Worm (Caenorhabditis elegans) whole organism, mixed stage, embryonic: ENCODE results near the gene nhr-197.

Experiments
- M03D4.4 ChIP-seq: sonication (generic microtip); optimal IDR thresholded peaks from 2 replicates; lab custom pipeline; 2017; ENCODE audit warnings: mild to moderate bottlenecking, missing genetic modification characterization, missing compliant biosample characterization
- bed-3 ChIP-seq: fragments of 200-800 bp; sonication (Bioruptor generic); optimal IDR thresholded peaks from 3 replicates; lab custom pipeline; 2018; ENCODE audit warnings: mild to moderate bottlenecking, missing genetic modification characterization, moderate library complexity, missing compliant biosample characterization
- blmp-1 ChIP-seq: fragments of 150-350 bp; optimal IDR thresholded peaks from 2 replicates; lab custom pipeline; 2014; ENCODE audit warnings: missing biosample characterization, missing genetic modification characterization
- ceh-39 ChIP-seq: fragments of 150-350 bp; optimal IDR thresholded peaks from 2 replicates; lab custom pipeline; 2014; ENCODE audit warnings: missing biosample characterization, missing genetic modification characterization
- ceh-43 ChIP-seq: fragments of 200-800 bp; sonication (Bioruptor generic); optimal IDR thresholded peaks from 2 replicates; lab custom pipeline; 2018; ENCODE audit warnings: mild to moderate bottlenecking, missing genetic modification characterization, moderate library complexity, missing compliant biosample characterization
- ceh-83 ChIP-seq: fragments of 200-800 bp; sonication (Bioruptor generic); optimal IDR thresholded peaks from 2 replicates; lab custom pipeline; 2018; ENCODE audit warnings: mild to moderate bottlenecking, missing genetic modification characterization, missing compliant biosample characterization
- cnd-1 ChIP-seq: fragments of 200-800 bp; sonication (Bioruptor generic); optimal IDR thresholded peaks from 2 replicates; lab custom pipeline; 2018; ENCODE audit warnings: mild to moderate bottlenecking, missing genetic modification characterization, missing compliant biosample characterization
- drap-1 ChIP-seq: fragments of 200-800 bp; sonication (Bioruptor generic); optimal IDR thresholded peaks from 3 replicates; lab custom pipeline; 2018; ENCODE audit warnings: mild to moderate bottlenecking, missing genetic modification characterization, missing compliant biosample characterization
- elt-1 ChIP-seq: sonication (generic microtip); optimal IDR thresholded peaks from 2 replicates; lab custom pipeline; 2017; ENCODE audit warnings: missing genetic modification characterization, mild to moderate bottlenecking, missing compliant biosample characterization, antibody characterized with exemption, moderate library complexity, borderline replicate concordance; ENCODE audit not compliant: insufficient read depth
- elt-3 ChIP-seq: fragments of 150-350 bp; optimal IDR thresholded peaks from 2 replicates; lab custom pipeline; 2014; ENCODE audit warnings: missing biosample characterization, missing genetic modification characterization
- flh-1 ChIP-seq: fragments of 200-800 bp; sonication (Bioruptor generic); optimal IDR thresholded peaks from 2 replicates; lab custom pipeline; 2018; ENCODE audit warnings: mild to moderate bottlenecking, missing genetic modification characterization, moderate library complexity, missing compliant biosample characterization
- lin-13 ChIP-seq: fragments of 150-350 bp; optimal IDR thresholded peaks from 2 replicates; lab custom pipeline; 2014; ENCODE audit warnings: missing biosample characterization, missing genetic modification characterization
- lin-32 ChIP-seq: fragments of 200-800 bp; sonication (Bioruptor generic); optimal IDR thresholded peaks from 2 replicates; lab custom pipeline; 2018; ENCODE audit warnings: mild to moderate bottlenecking, missing genetic modification characterization, missing compliant biosample characterization
- lsy-2 ChIP-seq: fragments of 150-350 bp; optimal IDR thresholded peaks from 2 replicates; lab custom pipeline; 2014; ENCODE audit warnings: missing biosample characterization, missing genetic modification characterization
- mab-5 ChIP-seq: fragments of 150-350 bp; optimal IDR thresholded peaks from 2 replicates; lab custom pipeline; 2014; ENCODE audit warnings: missing biosample characterization, missing genetic modification characterization
- mep-1 ChIP-seq: fragments of 150-350 bp; optimal IDR thresholded peaks from 2 replicates; lab custom pipeline; 2017; ENCODE audit warnings: missing biosample characterization, missing genetic modification reagents, missing genetic modification characterization, inconsistent platforms
- mls-2 ChIP-seq: sonication (generic microtip); optimal IDR thresholded peaks from 2 replicates; lab custom pipeline; 2016; ENCODE audit warnings: mild to moderate bottlenecking, missing genetic modification characterization, moderate library complexity, missing compliant biosample characterization
- nhr-12 ChIP-seq: fragments of 150-350 bp; optimal IDR thresholded peaks from 2 replicates; lab custom pipeline; 2014; ENCODE audit warnings: missing biosample characterization, missing genetic modification characterization
- nhr-2 ChIP-seq: fragments of 150-350 bp; optimal IDR thresholded peaks from 2 replicates; lab custom pipeline; 2014; ENCODE audit warnings: missing biosample characterization, missing genetic modification characterization
- nhr-237 ChIP-seq: fragments of 150-350 bp; optimal IDR thresholded peaks from 2 replicates; lab custom pipeline; 2014; ENCODE audit warnings: missing biosample characterization, missing genetic modification characterization
- nhr-28 ChIP-seq: fragments of 150-350 bp; optimal IDR thresholded peaks from 2 replicates; lab custom pipeline; 2014; ENCODE audit warnings: missing biosample characterization, missing genetic modification characterization
- pha-4 ChIP-seq: fragments of 150-350 bp; optimal IDR thresholded peaks from 2 replicates; lab custom pipeline; 2018; ENCODE audit warnings: missing biosample characterization, missing genetic modification reagents, missing genetic modification characterization
- sem-2 ChIP-seq: fragments of 200-800 bp; sonication (Bioruptor generic); optimal IDR thresholded peaks from 2 replicates; lab custom pipeline; 2018; ENCODE audit warnings: mild to moderate bottlenecking, missing genetic modification characterization, missing compliant biosample characterization
- snpc-4 ChIP-seq: fragments of 150-350 bp; optimal IDR thresholded peaks from 2 replicates; lab custom pipeline; 2014; ENCODE audit warnings: missing biosample characterization, missing genetic modification characterization
- sptf-1 ChIP-seq: sonication (generic microtip); optimal IDR thresholded peaks from 2 replicates; lab custom pipeline; 2017; ENCODE audit warnings: mild to moderate bottlenecking, missing genetic modification characterization, moderate library complexity, missing compliant biosample characterization
- tbx-8 ChIP-seq: fragments of 200-800 bp; sonication (Bioruptor generic); optimal IDR thresholded peaks from 2 replicates; lab custom pipeline; 2018; ENCODE audit warnings: mild to moderate bottlenecking, missing genetic modification characterization, moderate library complexity, missing compliant biosample characterization
- unc-120 ChIP-seq: sonication (generic microtip); optimal IDR thresholded peaks from 2 replicates; lab custom pipeline; 2017; ENCODE audit warnings: missing genetic modification characterization, missing compliant biosample characterization; ENCODE audit not compliant: poor library complexity, severe bottlenecking
- unc-39 ChIP-seq: fragments of 150-350 bp; optimal IDR thresholded peaks from 2 replicates; lab custom pipeline; 2014; ENCODE audit warnings: missing biosample characterization, missing genetic modification characterization
- unc-62 ChIP-seq: fragments of 150-350 bp; optimal IDR thresholded peaks from 2 replicates; lab custom pipeline; 2014; ENCODE audit warnings: missing biosample characterization, missing genetic modification reagents, missing genetic modification characterization
- zip-8 ChIP-seq: fragments of 150-350 bp; optimal IDR thresholded peaks from 2 replicates; lab custom pipeline; 2014; ENCODE audit warnings: missing biosample characterization, missing genetic modification characterization

nhr-197 gene

ce11 chrV:15702263-15702662 lies 14.5 kb downstream of the nhr-197 start, which contains the start of gene nhr-53:
Gene nhr-53 (minus strand): TSS chrV:15702363.
- TF ChIP-seq drap-1 (GFP tag; lab: Kevin White, UChicago) (no peak), nhr-2 (tag; lab: Kevin White, UChicago) (no peak), unc-62 (GFP tag; lab: Kevin White, UChicago) (no peak), ceh-83 (GFP tag; lab: Kevin White, UChicago) (no peak), sem-2 (no peak), elt-3 (tag; lab: Kevin White, UChicago) (no peak), unc-39 (tag; lab: Kevin White, UChicago) (no peak), lin-32 (no peak), bed-3 (GFP tag; lab: Kevin White, UChicago) (no peak), unc-120 (tag; lab: Kevin White, UChicago) (no peak), cnd-1 (tag; lab: Kevin White, UChicago) (no peak), nhr-12 (tag; lab: Kevin White, UChicago) (no peak)

DNA sequence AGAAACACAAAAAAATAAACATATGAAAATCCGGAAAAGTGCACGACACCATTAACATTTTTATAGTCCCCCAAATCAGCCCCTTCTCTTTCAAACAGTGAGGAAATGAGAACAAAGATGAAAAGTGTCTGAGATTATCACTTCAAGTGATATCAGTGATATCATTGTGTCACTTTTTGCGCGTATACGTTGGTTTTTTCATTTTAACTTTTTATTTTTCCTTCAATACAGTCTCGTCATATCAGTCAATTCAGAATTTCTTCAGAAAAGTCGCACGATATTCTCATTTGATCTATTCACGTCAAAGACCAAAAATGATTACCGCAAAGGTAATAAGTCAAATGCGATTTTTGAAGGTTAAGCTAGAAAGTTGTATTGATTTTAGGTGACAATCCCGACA lies 17.0 kb downstream of the nhr-197 start, which contains the start of gene twk-34:
Gene twk-34, plus strand, starts transcription at position 216 of the 400 bp plus-strand sequence.
- no peak for TF ChIP-seq ceh-39
- no peak for TF ChIP-seq lin-32
- no peak for TF ChIP-seq elt-3 (tag; lab: Kevin White, UChicago)
- TF ChIP-seq ceh-83 (GFP tag; lab: Kevin White, UChicago) = no peak
- TF ChIP-seq snpc-4 = no peak
- TF ChIP-seq sem-2 = no peak
- no peak for TF ChIP-seq ceh-43 (GFP tag; lab: Kevin White, UChicago)
- TF ChIP-seq nhr-28 (tag; lab: Kevin White, UChicago) = no peak
- TF ChIP-seq nhr-12 (tag; lab: Kevin White, UChicago) = no peak
- TF ChIP-seq drap-1 (GFP tag; lab: Kevin White, UChicago) = no peak
- TF ChIP-seq mab-5 (tag; lab: Kevin White, UChicago) = no peak
- TF ChIP-seq flh-1 (GFP tag; lab: Kevin White, UChicago) = no peak
- TF ChIP-seq elt-1 (tag; lab: Kevin White, UChicago) = no peak
- no peak for TF ChIP-seq unc-62 (GFP tag; lab: Kevin White, UChicago)
- no peak for TF ChIP-seq mls-2 (tag; lab: Kevin White, UChicago)
- TF ChIP-seq pha-4 (tag; lab: Kevin White, UChicago) = no peak
- TF ChIP-seq nhr-237 (tag; lab: Kevin White, UChicago) = no peak
- no peak for TF ChIP-seq bed-3 (GFP tag; lab: Kevin White, UChicago)
- no peak for TF ChIP-seq zip-8 (tag; lab: Kevin White, UChicago)

DNA sequence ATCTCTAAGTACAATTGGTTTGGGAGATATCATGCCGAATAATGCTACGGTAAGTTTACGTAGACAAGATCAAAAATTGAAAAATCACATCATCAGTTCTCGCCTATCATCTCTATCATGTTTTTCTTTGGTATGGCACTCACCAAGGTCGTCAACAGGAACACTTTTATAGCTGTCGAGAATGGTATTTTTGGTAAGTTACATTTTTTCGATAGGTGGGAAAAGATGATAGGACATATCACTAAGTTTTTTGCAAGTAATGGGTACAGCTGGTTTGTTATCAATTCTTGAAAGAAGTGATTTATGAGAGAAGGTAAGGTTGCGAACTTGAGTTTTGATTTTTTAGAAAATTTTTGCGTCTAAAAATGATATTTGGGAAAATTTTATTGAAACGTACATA lies 20.2 kb downstream of the nhr-197 start:
- TF ChIP-seq elt-3 (tag; lab: Kevin White, UChicago) (no peak), M03D4.4 (tag; lab: Kevin White, UChicago) (no peak), zip-8 (tag; lab: Kevin White, UChicago) (no peak), lsy-2 (tag; lab: Kevin White, UChicago) (no peak), lin-32 (no peak), tbx-8 (GFP tag; lab: Kevin White, UChicago) (no peak), nhr-237 (tag; lab: Kevin White, UChicago) (no peak), nhr-2 (tag; lab: Kevin White, UChicago) (no peak), nhr-12 (tag; lab: Kevin White, UChicago) (no peak), snpc-4 (no peak), flh-1 (GFP tag; lab: Kevin White, UChicago) (no peak), unc-39 (tag; lab: Kevin White, UChicago) (no peak), blmp-1 (tag; lab: Kevin White, UChicago) (no peak), pha-4 (tag; lab: Kevin White, UChicago) (no peak)

ce11 chrV:15710401-15710800 lies 22.6 kb downstream of the nhr-197 start, which contains the start of gene Y6E2A.1:
Gene Y6E2A.1 (minus strand): TSS chrV:15710501.
- TF ChIP-seq nhr-28 (tag; lab: Kevin White, UChicago) (no peak), mab-5 (tag; lab: Kevin White, UChicago) (no peak), sptf-1 (tag; lab: Kevin White, UChicago) (no peak), lin-32 (no peak), lsy-2 (tag; lab: Kevin White, UChicago) (no peak), lin-13 (no peak), mep-1 (tag; lab: Kevin White, UChicago) (no peak), elt-3 (tag; lab: Kevin White, UChicago) (no peak), drap-1 (GFP tag; lab: Kevin White, UChicago) (no peak)

DNA sequence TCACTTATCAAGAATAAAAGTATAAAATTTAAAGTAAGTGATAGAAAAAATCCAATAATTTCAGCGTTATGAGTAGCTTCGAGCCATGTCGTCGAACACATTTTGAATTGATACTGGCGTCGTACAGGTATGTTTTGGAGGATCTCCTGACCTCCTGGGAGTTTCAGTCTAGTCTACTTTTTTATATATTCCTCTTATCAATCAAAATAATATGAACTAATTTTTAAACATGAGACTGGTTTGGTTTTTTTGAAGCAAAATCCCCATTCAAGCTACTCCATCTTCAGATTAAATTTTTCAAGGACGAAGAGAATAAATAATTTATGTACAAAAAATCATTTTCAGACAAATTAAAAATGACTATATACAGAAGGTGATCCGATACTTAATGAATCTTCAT lies 24.1 kb downstream of the nhr-197 start, which contains the start of gene str-101:
Gene str-101, minus strand, starts transcription at position 101 of the 400 bp plus-strand sequence.
- TF ChIP-seq cnd-1 (tag; lab: Kevin White, UChicago) (no peak), M03D4.4 (tag; lab: Kevin White, UChicago) (no peak), elt-1 (tag; lab: Kevin White, UChicago) (no peak)
